Fruit fly (Drosophila melanogaster): ENCODE results near the gene CG11889.

The CG11889 gene

dm6 chr3R:25295320-25296020 is 25.5 kb downstream of the CG11889 start, which contains the start of gene CG31102 (continued):
- TF ChIP-seq chinmo (GFP tag; IDR thresholded peaks at IDR 0.05; ENCODE audit: partially characterized antibody): peak; percentile 85; the same call in 3 of the 4 replicates
- 0 out of 3 replicates have a peak, but pooled peaks have one; percentile 39 for TF ChIP-seq zen2 (GFP tag; IDR thresholded peaks at IDR 0.05; ENCODE audit: partially characterized antibody)
- TF ChIP-seq CG31441 (GFP tag; IDR thresholded peaks at IDR 0.05): 0 out of 2 replicates have a peak, but pooled peaks have one; percentile 36
- no peak for TF ChIP-seq trh (GFP tag; optimal IDR thresholded peaks at IDR 0.05)
- peak; percentile 53; the same call in 1 of the 2 replicates for TF ChIP-seq CG11696 (GFP tag; IDR thresholded peaks at IDR 0.05)
- peak; percentile 13 for TF ChIP-seq CG18599 (GFP tag; optimal IDR thresholded peaks at IDR 0.05)
- 0 out of 2 replicates have a peak, but pooled peaks have one; percentile 12 for TF ChIP-seq Rfx (GFP tag; IDR thresholded peaks at IDR 0.05)
- TF ChIP-seq GATAe (GFP tag; conservative IDR thresholded peaks at IDR 0.05): 0 out of 2 replicates have a peak, but pooled peaks have one; percentile 29
- TF ChIP-seq grn (GFP tag; optimal IDR thresholded peaks at IDR 0.05): peak; percentile 74
- TF ChIP-seq Dbx (GFP tag; IDR thresholded peaks at IDR 0.05): 0 out of 3 replicates have a peak, but pooled peaks have one; percentile 37
- peak; percentile 1 for TF ChIP-seq dmrt99B (tag; optimal IDR thresholded peaks at IDR 0.05)
- peak; percentile 53 for TF ChIP-seq sug (tag; optimal IDR thresholded peaks at IDR 0.05)

DNA sequence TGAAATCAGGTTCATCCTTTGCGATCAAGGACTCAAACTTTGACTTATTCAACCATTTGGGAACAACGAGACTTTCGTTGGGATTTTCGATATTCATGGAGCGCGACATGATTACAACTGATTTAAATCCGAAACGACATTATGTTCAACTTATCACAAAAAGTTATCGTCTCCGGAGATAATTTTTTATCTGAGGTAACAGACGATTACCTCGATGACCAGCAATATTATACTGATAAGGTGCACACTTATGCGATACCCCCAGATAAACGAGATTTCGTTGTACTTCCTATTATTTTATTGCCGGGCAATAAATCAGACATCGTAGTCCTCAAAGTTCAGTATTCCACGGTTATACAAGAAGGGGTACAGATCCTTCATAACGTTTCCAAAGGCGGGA is 27.7 kb downstream of the CG11889 start, which contains the start of gene CG31097:
TSS of gene CG31097 (minus strand) at position 101 of the 400 bp plus-strand sequence.
- peak; percentile 4 for TF ChIP-seq exex (tag; optimal IDR thresholded peaks at IDR 0.05)
- TF ChIP-seq CG31365 (tag; optimal IDR thresholded peaks at IDR 0.05): no peak
- TF ChIP-seq Atf3 (GFP tag; optimal IDR thresholded peaks at IDR 0.05): no peak
- TF ChIP-seq CG10209 (GFP tag; optimal IDR thresholded peaks at IDR 0.05): no peak
- no peak for TF ChIP-seq pho (GFP tag; optimal IDR thresholded peaks at IDR 0.05)
- no peak for TF ChIP-seq CG13424 (tag; optimal IDR thresholded peaks at IDR 0.05)
- TF ChIP-seq dm (GFP tag; optimal IDR thresholded peaks at IDR 0.05): no peak
- TF ChIP-seq repo (GFP tag; optimal IDR thresholded peaks at IDR 0.05): no peak
- no peak for TF ChIP-seq gcm2 (GFP tag; optimal IDR thresholded peaks at IDR 0.05)

DNA sequence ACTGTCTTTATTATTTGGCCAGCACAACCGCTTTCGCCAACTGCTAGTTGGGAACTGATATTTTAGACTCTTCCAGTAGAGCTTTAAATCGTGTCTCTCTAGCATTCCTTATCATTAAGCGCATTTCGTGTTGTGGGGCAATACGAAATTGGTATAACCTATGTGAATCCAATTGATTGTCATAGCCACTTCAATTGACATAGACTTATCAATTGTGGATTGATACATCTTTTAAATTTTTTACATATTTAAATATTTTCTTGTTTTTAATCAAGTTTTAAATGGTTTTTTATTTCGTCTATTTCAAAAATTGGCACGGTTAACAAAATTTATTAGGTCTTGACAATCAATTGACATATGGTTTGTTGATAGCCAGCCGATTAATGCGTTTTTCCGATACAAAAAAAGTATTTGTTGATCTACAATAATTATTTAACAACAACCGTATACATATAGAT is 29.5 kb downstream of the CG11889 start, which contains the start of gene CG31288:
TSS of gene CG31288 (minus strand) at position 51 of the 458 bp plus-strand sequence.
- TF ChIP-seq CG4820 (GFP tag; optimal IDR thresholded peaks at IDR 0.05) (no peak), exex (tag; optimal IDR thresholded peaks at IDR 0.05) (peak; percentile 46)

- TF ChIP-seq CG8290 (GFP tag; optimal IDR thresholded peaks at IDR 0.05) (no peak), CG8290 (tag; optimal IDR thresholded peaks at IDR 0.05) (peak in 1 of 2 experiments; percentile 4), pzg (GFP tag; optimal IDR thresholded peaks at IDR 0.05) (no peak), CG12769 (tag; optimal IDR thresholded peaks at IDR 0.05) (peak; percentile 61), Hr51 (GFP tag; optimal IDR thresholded peaks at IDR 0.05) (no peak), CG18764 (GFP tag; optimal IDR thresholded peaks at IDR 0.05) (no peak), MTF-1 (GFP tag; optimal IDR thresholded peaks at IDR 0.05; ENCODE audit: borderline replicate concordance) (no peak), Max (GFP tag; optimal IDR thresholded peaks at IDR 0.05) (no peak), CG13894 (tag; optimal IDR thresholded peaks at IDR 0.05) (peak; percentile 30), chinmo (GFP tag; IDR thresholded peaks at IDR 0.05; ENCODE audit: partially characterized antibody) (peak; percentile 57; the same call in 1 of the 4 replicates), row (GFP tag; IDR thresholded peaks at IDR 0.05) (no peak), Nf-YC (tag; optimal IDR thresholded peaks at IDR 0.05) (no peak), hkb (optimal IDR thresholded peaks at IDR 0.05) (no peak), hkb (GFP tag; IDR thresholded peaks at IDR 0.05) (peak; percentile 10; the same call in 1 of the 2 replicates), Trl (optimal IDR thresholded peaks at IDR 0.05) (peak in 1 of 2 experiments; percentile 19), Trl (GFP tag; optimal IDR thresholded peaks at IDR 0.05) (no peak), gsb (GFP tag; IDR thresholded peaks at IDR 0.05) (no peak), exex (tag; optimal IDR thresholded peaks at IDR 0.05) (peak; percentile 23), Dbx (GFP tag; IDR thresholded peaks at IDR 0.05) (0 out of 3 replicates have a peak, but pooled peaks have one; percentile 28), CG1792 (GFP tag; optimal IDR thresholded peaks at IDR 0.05) (no peak), sug (tag; optimal IDR thresholded peaks at IDR 0.05) (peak; percentile 97), CG2199 (GFP tag; IDR thresholded peaks at IDR 0.05) (no peak), CG15269 (tag; optimal IDR thresholded peaks at IDR 0.05) (peak; percentile 41), CG32767 (GFP tag; IDR thresholded peaks at IDR 0.05) (no peak)
These were observed 30.6 kb downstream of the CG11889 start, which contains the start of gene CG13659 for dm6 chr3R:25300575-25300974. Gene CG13659, plus strand, starts transcription at chr3R:25300891.
